Fruit fly (Drosophila melanogaster) whole organism, pupa: ENCODE data around the gene shep.

ENCODE experiments used
- CG10348 ChIP-seq: fragments of 200-800 bp; sonication (Bioruptor generic); IDR thresholded peaks from 2 replicates; pipeline ENCODE4 v1.3.6; 2022; ENCODE audit warnings: missing biosample characterization, missing genetic modification characterization
- CG12605 ChIP-seq: fragments of 200-800 bp; sonication (Bioruptor generic); IDR thresholded peaks from 2 replicates; pipeline ENCODE4 v1.3.6; 2022; ENCODE audit warnings: missing biosample characterization, missing genetic modification characterization
- CG13204 ChIP-seq: fragments of 200-800 bp; sonication (Bioruptor generic); optimal IDR thresholded peaks from 2 replicates; lab custom pipeline; 2018; ENCODE audit warnings: missing biosample characterization, mild to moderate bottlenecking, missing genetic modification characterization, moderate library complexity
- CG14655 ChIP-seq: fragments of 200-800 bp; sonication (Bioruptor generic); optimal IDR thresholded peaks from 3 replicates; lab custom pipeline; 2017; ENCODE audit warnings: mild to moderate bottlenecking, missing biosample characterization, missing genetic modification reagents, missing genetic modification characterization
- CG15710 ChIP-seq: fragments of 200-800 bp; sonication (Bioruptor generic); optimal IDR thresholded peaks from 2 replicates; lab custom pipeline; 2018; ENCODE audit warnings: missing biosample characterization, mild to moderate bottlenecking, missing genetic modification characterization, moderate library complexity
- CG17806 ChIP-seq: fragments of 200-800 bp; sonication (Bioruptor generic); optimal IDR thresholded peaks from 2 replicates; lab custom pipeline; 2018; ENCODE audit warnings: missing biosample characterization, mild to moderate bottlenecking, missing genetic modification characterization, moderate library complexity
- CG32121 ChIP-seq: fragments of 200-800 bp; sonication (Bioruptor generic); IDR thresholded peaks from 2 replicates; pipeline ENCODE4 v1.3.6; 2022; ENCODE audit warnings: missing biosample characterization, missing genetic modification characterization
- CG34367 ChIP-seq: fragments of 200-800 bp; sonication (Bioruptor generic); optimal IDR thresholded peaks from 2 replicates; lab custom pipeline; 2018; ENCODE audit warnings: missing biosample characterization, mild to moderate bottlenecking, missing genetic modification characterization
- CG4496 ChIP-seq: fragments of 200-800 bp; sonication (Bioruptor generic); IDR thresholded peaks from 3 replicates; pipeline ENCODE4 v1.3.6; 2022; ENCODE audit warnings: missing biosample characterization, missing genetic modification characterization
- CG8159 ChIP-seq: fragments of 200-800 bp; sonication (Bioruptor generic); optimal IDR thresholded peaks from 3 replicates; lab custom pipeline; 2018; ENCODE audit warnings: missing biosample characterization, mild to moderate bottlenecking, missing genetic modification characterization, moderate library complexity
- CG8301 ChIP-seq: fragments of 200-800 bp; sonication (Bioruptor generic); optimal IDR thresholded peaks from 2 replicates; lab custom pipeline; 2018; ENCODE audit warnings: missing biosample characterization, mild to moderate bottlenecking, missing genetic modification characterization
- CG9948 ChIP-seq: fragments of 200-800 bp; sonication (Bioruptor generic); optimal IDR thresholded peaks from 2 replicates; lab custom pipeline; 2018; ENCODE audit warnings: missing biosample characterization, mild to moderate bottlenecking, missing genetic modification characterization, moderate library complexity
- D1 ChIP-seq: fragments of 200-800 bp; sonication (Bioruptor generic); optimal IDR thresholded peaks from 2 replicates; lab custom pipeline; 2018; ENCODE audit warnings: missing biosample characterization, mild to moderate bottlenecking, missing genetic modification characterization, moderate library complexity
- EcR ChIP-seq: fragments of 200-800 bp; sonication (Bioruptor generic); optimal IDR thresholded peaks from 3 replicates; lab custom pipeline; 2019; ENCODE audit warnings: missing biosample characterization, missing genetic modification characterization, mild to moderate bottlenecking, moderate library complexity, missing genetic modification reagents
- Ets98B ChIP-seq: fragments of 200-800 bp; sonication (Bioruptor generic); IDR thresholded peaks from 2 replicates; pipeline ENCODE4 v1.3.6; 2022; ENCODE audit warnings: missing biosample characterization, missing genetic modification characterization
- Pif1A ChIP-seq: fragments of 200-800 bp; sonication (Bioruptor generic); optimal IDR thresholded peaks from 3 replicates; lab custom pipeline; 2016; ENCODE audit warnings: missing biosample characterization, missing genetic modification characterization
- Pif1B ChIP-seq: fragments of 200-800 bp; sonication (Bioruptor generic); optimal IDR thresholded peaks from 3 replicates; lab custom pipeline; 2016; ENCODE audit warnings: missing biosample characterization, missing genetic modification characterization
- Snoo ChIP-seq: fragments of 200-800 bp; sonication (Bioruptor generic); optimal IDR thresholded peaks from 3 replicates; lab custom pipeline; 2017; ENCODE audit warnings: missing biosample characterization, mild to moderate bottlenecking, missing genetic modification characterization, inconsistent platforms
- fd96Ca ChIP-seq: fragments of 200-800 bp; sonication (Bioruptor generic); IDR thresholded peaks from 3 replicates; pipeline ENCODE4 v1.3.6; 2022; ENCODE audit warnings: missing biosample characterization, missing genetic modification characterization
- gl ChIP-seq: fragments of 200-800 bp; sonication (Bioruptor generic); optimal IDR thresholded peaks from 2 replicates; lab custom pipeline; 2018; ENCODE audit warnings: missing biosample characterization, mild to moderate bottlenecking, missing genetic modification characterization
- rn ChIP-seq: fragments of 200-800 bp; sonication (Bioruptor generic); IDR thresholded peaks from 2 replicates; pipeline ENCODE4 v1.3.6; 2022; ENCODE audit warnings: missing biosample characterization, missing genetic modification characterization

The shep gene

dm6 chr3L:5178903-5179302 is 98.8 kb downstream of the shep start:
- TF ChIP-seq rn (no peak), CG34367 (no peak), Snoo (tag; lab: Kevin White, UChicago) (no peak), gl (no peak), CG14655 (GFP tag; lab: Kevin White, UChicago) (no peak), D1 (no peak), CG8159 (no peak), Pif1B (GFP tag; lab: Kevin White, UChicago) (no peak), CG13204 (no peak), Pif1A (GFP tag; lab: Kevin White, UChicago) (no peak)
- TF ChIP-seq, all 21 proteins: peak for 0

DNA sequence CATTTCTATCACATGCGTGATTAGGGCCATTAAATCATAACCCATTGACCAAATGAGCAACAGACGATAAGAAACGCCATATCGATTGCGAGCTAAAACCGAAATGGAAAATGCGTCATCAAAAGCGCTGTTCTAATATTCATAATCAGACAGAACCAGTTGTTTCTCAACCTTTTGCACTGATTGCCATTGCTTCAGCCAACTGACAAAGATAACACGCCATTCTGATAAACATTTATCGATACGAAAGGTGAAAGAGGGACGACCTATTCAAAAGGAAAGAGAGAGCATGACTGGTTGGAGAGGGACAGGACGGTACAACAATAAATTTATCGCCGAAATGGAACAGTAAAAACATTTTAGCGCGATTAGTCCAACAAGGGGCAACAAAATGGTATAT is 101.0 kb downstream of the shep start:
- TF ChIP-seq EcR (GFP tag; lab: Kevin White, UChicago) (peak; percentile 81), CG8301 (no peak), Pif1A (GFP tag; lab: Kevin White, UChicago) (no peak), D1 (no peak), fd96Ca (GFP tag; lab: Robert Waterston, UW) (no peak), CG32121 (GFP tag; lab: Robert Waterston, UW) (no peak)

dm6 chr3L:5176071-5176470 is 101.7 kb downstream of the shep start:
- TF ChIP-seq Snoo (tag; lab: Kevin White, UChicago) (no peak), rn (no peak), CG4496 (GFP tag; lab: Robert Waterston, UW) (0 out of 3 replicates have a peak, but pooled peaks have one; percentile 14), CG10348 (GFP tag; lab: Robert Waterston, UW) (no peak), CG34367 (no peak), CG13204 (peak; percentile 17), fd96Ca (GFP tag; lab: Robert Waterston, UW) (no peak), Pif1A (GFP tag; lab: Kevin White, UChicago) (no peak), gl (no peak), Ets98B (GFP tag; lab: Robert Waterston, UW) (no peak), CG8159 (no peak), EcR (GFP tag; lab: Kevin White, UChicago) (peak; percentile 58), CG15710 (tag; lab: Kevin White, UChicago) (no peak), D1 (no peak), CG9948 (tag; lab: Kevin White, UChicago) (no peak), CG8301 (no peak), CG12605 (no peak), CG14655 (GFP tag; lab: Kevin White, UChicago) (peak; percentile 20), CG32121 (GFP tag; lab: Robert Waterston, UW) (no peak), Pif1B (GFP tag; lab: Kevin White, UChicago) (no peak), CG17806 (tag; lab: Kevin White, UChicago) (no peak)

- TF ChIP-seq D1 (no peak), EcR (GFP tag; lab: Kevin White, UChicago) (no peak), CG8301 (no peak), gl (no peak), Ets98B (GFP tag; lab: Robert Waterston, UW) (no peak), CG14655 (GFP tag; lab: Kevin White, UChicago) (no peak), Pif1B (GFP tag; lab: Kevin White, UChicago) (no peak), CG4496 (GFP tag; lab: Robert Waterston, UW) (no peak), CG12605 (no peak), CG9948 (tag; lab: Kevin White, UChicago) (no peak), CG34367 (no peak), Pif1A (GFP tag; lab: Kevin White, UChicago) (no peak), CG17806 (tag; lab: Kevin White, UChicago) (no peak), rn (no peak), Snoo (tag; lab: Kevin White, UChicago) (no peak)
Measured at dm6 chr3L:5172470-5172869, 105.3 kb downstream of the shep start.

DNA sequence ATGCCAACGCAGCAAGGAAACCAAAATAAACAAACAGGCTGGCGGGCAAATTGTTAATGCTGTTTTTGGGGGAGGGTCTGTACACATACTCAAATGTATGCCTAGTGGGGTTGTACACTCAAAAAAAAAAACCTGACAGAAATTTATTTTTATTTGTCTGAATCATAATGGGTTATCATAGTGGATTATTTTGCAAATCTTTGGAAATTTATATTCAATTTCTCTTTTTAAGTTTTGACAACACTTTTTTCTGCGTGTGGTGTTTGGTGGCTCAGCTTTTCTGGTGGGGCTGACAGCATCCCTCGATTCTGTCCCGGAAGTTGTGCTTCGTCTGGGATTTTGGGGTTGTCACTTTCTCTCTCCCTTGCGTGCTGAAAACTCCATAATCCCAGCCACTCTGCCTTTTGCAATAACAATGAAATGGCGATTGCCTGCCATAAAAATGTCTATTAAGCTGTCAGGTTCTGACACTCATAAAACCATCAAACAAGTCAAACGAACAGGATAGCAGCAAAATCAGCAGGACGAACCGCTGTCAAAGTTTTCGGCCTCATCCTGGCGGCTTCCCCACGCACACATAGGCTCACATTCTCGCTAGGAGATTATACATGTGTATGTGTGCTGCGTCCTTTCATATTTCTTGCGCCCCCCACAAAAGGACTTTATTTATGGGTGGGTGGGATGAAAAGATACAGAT is 122.7 kb downstream of the shep start:
- peak; percentile 52 for TF ChIP-seq CG15710 (tag; lab: Kevin White, UChicago)
- no peak for TF ChIP-seq CG12605
- no peak for TF ChIP-seq CG10348 (GFP tag; lab: Robert Waterston, UW)
- no peak for TF ChIP-seq D1
- TF ChIP-seq CG9948 (tag; lab: Kevin White, UChicago), result no peak
- no peak for TF ChIP-seq Pif1B (GFP tag; lab: Kevin White, UChicago)
- no peak for TF ChIP-seq gl
- TF ChIP-seq CG4496 (GFP tag; lab: Robert Waterston, UW), result peak; percentile 68
- no peak for TF ChIP-seq Ets98B (GFP tag; lab: Robert Waterston, UW)
- TF ChIP-seq CG32121 (GFP tag; lab: Robert Waterston, UW), result peak; percentile 49; the same call in 1 of the 2 replicates
- TF ChIP-seq Snoo (tag; lab: Kevin White, UChicago), result peak; percentile 44
- no peak for TF ChIP-seq CG8159
- TF ChIP-seq CG34367, result no peak
- TF ChIP-seq CG14655 (GFP tag; lab: Kevin White, UChicago), result no peak
- peak; percentile 51 for TF ChIP-seq CG17806 (tag; lab: Kevin White, UChicago)
- no peak for TF ChIP-seq Pif1A (GFP tag; lab: Kevin White, UChicago)
- TF ChIP-seq rn, result no peak
- TF ChIP-seq fd96Ca (GFP tag; lab: Robert Waterston, UW), result no peak
- no peak for TF ChIP-seq EcR (GFP tag; lab: Kevin White, UChicago)
- no peak for TF ChIP-seq CG8301
- TF ChIP-seq CG13204, result no peak

DNA sequence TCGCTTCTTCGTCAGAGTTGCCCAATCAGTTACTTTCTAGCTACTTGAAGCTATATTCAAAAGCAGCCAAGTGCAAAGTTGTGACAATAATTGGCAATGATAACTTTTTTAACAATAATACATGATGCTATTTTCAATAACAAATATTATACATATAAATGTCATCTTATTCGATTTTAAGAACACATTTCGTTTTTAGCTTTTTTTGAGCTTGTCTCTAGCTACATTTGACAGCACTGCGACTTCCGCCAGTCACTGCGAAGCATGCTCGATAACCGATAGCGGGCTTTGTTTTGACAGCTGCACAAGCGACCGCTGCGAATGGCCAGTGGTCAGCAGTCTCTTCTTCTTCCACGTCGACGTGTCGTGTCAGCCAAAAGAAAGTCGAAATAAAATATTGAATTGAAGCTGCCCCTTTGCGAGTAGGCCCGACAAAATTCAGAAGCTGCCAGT is 125.4 kb downstream of the shep start, which contains the start of the genes Gen and Srp54k:
Gen (minus strand) TSS at position 23 of the 453 bp plus-strand sequence.
Srp54k (plus strand) TSS at position 325 of the 453 bp plus-strand sequence.
- TF ChIP-seq CG8301 (no peak), gl (no peak), D1 (no peak), CG15710 (tag; lab: Kevin White, UChicago) (peak; percentile 31), CG14655 (GFP tag; lab: Kevin White, UChicago) (no peak), CG4496 (GFP tag; lab: Robert Waterston, UW) (peak; percentile 12; the same call in 1 of the 3 replicates), Ets98B (GFP tag; lab: Robert Waterston, UW) (no peak), Pif1B (GFP tag; lab: Kevin White, UChicago) (no peak), Pif1A (GFP tag; lab: Kevin White, UChicago) (no peak), Snoo (tag; lab: Kevin White, UChicago) (no peak), CG9948 (tag; lab: Kevin White, UChicago) (no peak)
